Comparison of ENCODE assay signal across 2 fruit fly cellular contexts in the genomic region with DNA sequence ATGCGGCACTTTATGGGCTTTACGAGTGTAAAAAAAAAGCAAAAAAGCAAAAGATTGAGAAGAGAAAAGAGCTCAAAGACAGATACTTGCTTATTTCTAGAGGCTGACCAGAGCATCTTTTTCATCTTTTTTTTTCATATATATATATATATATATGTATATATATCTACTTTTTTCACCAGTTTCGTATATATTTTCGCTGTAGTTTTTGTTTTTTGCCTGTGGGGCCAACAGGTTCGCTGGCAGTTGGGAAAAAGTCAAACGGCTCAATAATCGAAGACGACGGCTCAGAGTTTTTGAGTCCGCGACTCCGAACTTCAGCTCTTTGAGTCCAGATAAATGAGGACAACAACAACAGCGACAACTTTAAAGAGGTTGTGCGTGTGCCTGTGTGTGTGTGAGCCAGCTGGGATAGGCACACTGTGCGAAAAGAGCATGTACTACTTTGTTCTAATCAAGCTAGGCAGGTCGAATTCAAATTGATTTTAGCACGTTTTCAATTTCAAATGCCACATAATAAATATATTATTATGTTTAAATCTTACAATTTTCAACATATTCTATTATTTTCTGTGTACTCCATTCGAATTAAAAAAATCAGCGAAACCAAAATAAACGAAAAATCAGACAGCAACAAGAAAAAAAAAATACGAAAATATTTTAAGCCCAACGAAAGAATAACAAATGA.
TF ChIP-seq lines count a peak whose summit lies in the region.

No protein-coding gene starts in this region.

TF ChIP-seq in whole organism, embryonic, 481 proteins besides CTCF, POLR2A, EP300 and RAD21 (continued from another document and continues in another):
- TF ChIP-seq CG12391 (tag; optimal IDR thresholded peaks at IDR 0.05; lab: Kevin White, UChicago) (peak; percentile 11), sisA (GFP tag; IDR thresholded peaks at IDR 0.05; lab: Robert Waterston, UW) (peak; percentile 57), CG14441 (GFP tag; IDR thresholded peaks at IDR 0.05; lab: Robert Waterston, UW) (peak; percentile 47; the same call in 1 of the 2 replicates), CG5245 (GFP tag; optimal IDR thresholded peaks at IDR 0.05; lab: Kevin White, UChicago) (no peak), CG5953 (GFP tag; IDR thresholded peaks at IDR 0.05; lab: Robert Waterston, UW) (0 out of 2 replicates have a peak, but pooled peaks have one; percentile 8), CG17328 (GFP tag; IDR thresholded peaks at IDR 0.05; lab: Robert Waterston, UW) (peak; percentile 36; the same call in 1 of the 2 replicates), CG13424 (tag; optimal IDR thresholded peaks at IDR 0.05; lab: Kevin White, UChicago) (peak; percentile 18), gem (tag; optimal IDR thresholded peaks at IDR 0.05; lab: Kevin White, UChicago) (peak; percentile 57), CG30403 (GFP tag; optimal IDR thresholded peaks at IDR 0.05; lab: Kevin White, UChicago) (peak; percentile 27), CG18262 (tag; optimal IDR thresholded peaks at IDR 0.05; lab: Kevin White, UChicago) (peak; percentile 10), bcd (GFP tag; optimal IDR thresholded peaks at IDR 0.05; lab: Kevin White, UChicago) (peak; percentile 3), prd (optimal IDR thresholded peaks at IDR 0.05; lab: Kevin White, UChicago) (no peak), prd (GFP tag; IDR thresholded peaks at IDR 0.05; lab: Robert Waterston, UW) (peak; percentile 54; the same call in 2 of the 3 replicates), aop (GFP tag; IDR thresholded peaks at IDR 0.05; lab: Robert Waterston, UW) (no peak), CG12071 (GFP tag; optimal IDR thresholded peaks at IDR 0.05; lab: Kevin White, UChicago) (no peak), phol (tag; optimal IDR thresholded peaks at IDR 0.05; lab: Kevin White, UChicago) (peak; percentile 36), Sox102F (GFP tag; optimal IDR thresholded peaks at IDR 0.05; lab: Kevin White, UChicago) (peak; percentile 52), ind (GFP tag; optimal IDR thresholded peaks at IDR 0.05; lab: Kevin White, UChicago) (peak; percentile 31), row (GFP tag; IDR thresholded peaks at IDR 0.05; lab: Robert Waterston, UW) (peak; percentile 56), CG15269 (tag; optimal IDR thresholded peaks at IDR 0.05; lab: Kevin White, UChicago) (peak; percentile 46), lbe (GFP tag; optimal IDR thresholded peaks at IDR 0.05; lab: Kevin White, UChicago) (peak; percentile 64), dmrt99B (tag; optimal IDR thresholded peaks at IDR 0.05; lab: Kevin White, UChicago) (peak; percentile 47), grau (tag; optimal IDR thresholded peaks at IDR 0.05; lab: Kevin White, UChicago) (peak; percentile 29), stwl (tag; optimal IDR thresholded peaks at IDR 0.05; lab: Kevin White, UChicago) (no peak), Drgx (GFP tag; IDR thresholded peaks at IDR 0.05; lab: Robert Waterston, UW) (peak; percentile 71), HHEX (GFP tag; optimal IDR thresholded peaks at IDR 0.05; lab: Kevin White, UChicago) (peak; percentile 18), Xbp1 (GFP tag; optimal IDR thresholded peaks at IDR 0.05; lab: Kevin White, UChicago) (peak; percentile 15), Oli (tag; optimal IDR thresholded peaks at IDR 0.05; lab: Kevin White, UChicago) (peak; percentile 35), cg (GFP tag; optimal IDR thresholded peaks at IDR 0.05; lab: Kevin White, UChicago) (no peak), Ets65A (GFP tag; lab: Kevin White, UChicago) (peak; percentile 38), croc (GFP tag; conservative IDR thresholded peaks at IDR 0.05; lab: Robert Waterston, UW) (0 out of 3 replicates have a peak, but pooled peaks have one; percentile 18), CG10979 (tag; optimal IDR thresholded peaks at IDR 0.05; lab: Kevin White, UChicago) (peak; percentile 34), dysf (GFP tag; IDR thresholded peaks at IDR 0.05; lab: Robert Waterston, UW) (peak; percentile 49; the same call in 2 of the 3 replicates), H2.0 (GFP tag; IDR thresholded peaks at IDR 0.05; lab: Robert Waterston, UW) (no peak), CG13287 (GFP tag; IDR thresholded peaks at IDR 0.05; lab: Robert Waterston, UW; ENCODE audit: partially characterized antibody) (no peak), hkb (optimal IDR thresholded peaks at IDR 0.05; lab: Kevin White, UChicago) (no peak), hkb (GFP tag; IDR thresholded peaks at IDR 0.05; lab: Robert Waterston, UW) (peak; percentile 57), vvl (GFP tag; IDR thresholded peaks at IDR 0.05; lab: Robert Waterston, UW) (peak; percentile 32; the same call in 1 of the 2 replicates), Aef1 (GFP tag; IDR thresholded peaks at IDR 0.05; lab: Robert Waterston, UW) (peak; percentile 41; the same call in 2 of the 3 replicates), nom (GFP tag; optimal IDR thresholded peaks at IDR 0.05; lab: Kevin White, UChicago) (peak; percentile 63), CG15073 (GFP tag; optimal IDR thresholded peaks at IDR 0.05; lab: Kevin White, UChicago) (no peak), ham (GFP tag; IDR thresholded peaks at IDR 0.05; lab: Robert Waterston, UW) (no peak), Hmr (GFP tag; optimal IDR thresholded peaks at IDR 0.05; lab: Kevin White, UChicago) (peak; percentile 28), CG12769 (tag; optimal IDR thresholded peaks at IDR 0.05; lab: Kevin White, UChicago) (peak; percentile 0), CG11456 (GFP tag; IDR thresholded peaks at IDR 0.05; lab: Robert Waterston, UW) (peak; percentile 45; the same call in 1 of the 3 replicates), Nf-YC (tag; optimal IDR thresholded peaks at IDR 0.05; lab: Kevin White, UChicago) (no peak), lmd (GFP tag; IDR thresholded peaks at IDR 0.05; lab: Robert Waterston, UW) (peak; percentile 27; the same call in 1 of the 2 replicates), Fer3 (tag; optimal IDR thresholded peaks at IDR 0.05; lab: Kevin White, UChicago) (peak; percentile 29), E2f2 (GFP tag; IDR thresholded peaks at IDR 0.05; lab: Robert Waterston, UW) (no peak), unpg (GFP tag; optimal IDR thresholded peaks at IDR 0.05; lab: Kevin White, UChicago) (peak; percentile 42), CG1647 (GFP tag; optimal IDR thresholded peaks at IDR 0.05; lab: Kevin White, UChicago) (no peak), CG33557 (GFP tag; optimal IDR thresholded peaks at IDR 0.05; lab: Kevin White, UChicago) (no peak), CG3838 (GFP tag; optimal IDR thresholded peaks at IDR 0.05; lab: Kevin White, UChicago) (no peak), CG11504 (tag; optimal IDR thresholded peaks at IDR 0.05; lab: Kevin White, UChicago) (peak; percentile 38), CG31441 (GFP tag; IDR thresholded peaks at IDR 0.05; lab: Robert Waterston, UW) (0 out of 2 replicates have a peak, but pooled peaks have one; percentile 20), CG7839 (tag; optimal IDR thresholded peaks at IDR 0.05; lab: Kevin White, UChicago) (peak; percentile 48), CG17385 (GFP tag; optimal IDR thresholded peaks at IDR 0.05; lab: Kevin White, UChicago) (peak; percentile 35), CG4424 (GFP tag; optimal IDR thresholded peaks at IDR 0.05; lab: Kevin White, UChicago) (peak; percentile 7), CG32532 (GFP tag; IDR thresholded peaks at IDR 0.05; lab: Robert Waterston, UW) (peak; percentile 56), nmo (GFP tag; optimal IDR thresholded peaks at IDR 0.05; lab: Kevin White, UChicago) (peak; percentile 22)

TF ChIP-seq in whole organism, prepupa, 60 proteins besides CTCF, POLR2A, EP300 and RAD21 (continued from another document):
- TF ChIP-seq cyc (GFP tag; optimal IDR thresholded peaks at IDR 0.05; lab: Kevin White, UChicago) = peak; percentile 77
- peak; percentile 92 for TF ChIP-seq CG6163 (GFP tag; IDR thresholded peaks at IDR 0.05; lab: Robert Waterston, UW)
- peak; percentile 60 for TF ChIP-seq Hr39 (GFP tag; optimal IDR thresholded peaks at IDR 0.05; lab: Kevin White, UChicago)
- peak; percentile 86 for TF ChIP-seq Met (GFP tag; optimal IDR thresholded peaks at IDR 0.05; lab: Kevin White, UChicago)
- peak; percentile 39 for TF ChIP-seq Ets21C (GFP tag; optimal IDR thresholded peaks at IDR 0.05; lab: Kevin White, UChicago)
- TF ChIP-seq esn (GFP tag; optimal IDR thresholded peaks at IDR 0.05; lab: Kevin White, UChicago) = peak; percentile 88
- peak; percentile 62 for TF ChIP-seq CG4318 (GFP tag; optimal IDR thresholded peaks at IDR 0.05; lab: Kevin White, UChicago)
- peak; percentile 63 for TF ChIP-seq spab (GFP tag; optimal IDR thresholded peaks at IDR 0.05; lab: Kevin White, UChicago)
- peak; percentile 63 for TF ChIP-seq Sox14 (GFP tag; optimal IDR thresholded peaks at IDR 0.05; lab: Kevin White, UChicago)
- peak; percentile 76 for TF ChIP-seq CG3032 (tag; optimal IDR thresholded peaks at IDR 0.05; lab: Kevin White, UChicago)
- TF ChIP-seq pdm3 (GFP tag; optimal IDR thresholded peaks at IDR 0.05; lab: Kevin White, UChicago) = peak; percentile 77
- TF ChIP-seq CG1621 (tag; optimal IDR thresholded peaks at IDR 0.05; lab: Kevin White, UChicago) = peak; percentile 72
- TF ChIP-seq CG6276 (GFP tag; optimal IDR thresholded peaks at IDR 0.05; lab: Kevin White, UChicago) = peak; percentile 77
- TF ChIP-seq CG11762 (GFP tag; optimal IDR thresholded peaks at IDR 0.05; lab: Kevin White, UChicago; ENCODE audit: insufficient read depth) = peak; percentile 76
- peak; percentile 31 to 72 for TF ChIP-seq ss (GFP tag; optimal IDR thresholded peaks at IDR 0.05; lab: Kevin White, UChicago)
- peak; percentile 78 for TF ChIP-seq Smox (GFP tag; optimal IDR thresholded peaks at IDR 0.05; lab: Kevin White, UChicago)
- no peak for TF ChIP-seq fkh (GFP tag; optimal IDR thresholded peaks at IDR 0.05; lab: Kevin White, UChicago)
- peak; percentile 69 for TF ChIP-seq CG11902 (GFP tag; optimal IDR thresholded peaks at IDR 0.05; lab: Kevin White, UChicago)
- peak; percentile 75 for TF ChIP-seq CG6808 (GFP tag; optimal IDR thresholded peaks at IDR 0.05; lab: Kevin White, UChicago)
- peak; percentile 32; the same call in 1 of the 2 replicates for TF ChIP-seq CG11294 (GFP tag; IDR thresholded peaks at IDR 0.05; lab: Robert Waterston, UW)
- TF ChIP-seq Sox15 (GFP tag; optimal IDR thresholded peaks at IDR 0.05; lab: Kevin White, UChicago) = peak; percentile 73
- peak; percentile 66 for TF ChIP-seq CG31627 (GFP tag; optimal IDR thresholded peaks at IDR 0.05; lab: Kevin White, UChicago)
- peak; percentile 44; the same call in 1 of the 2 replicates for TF ChIP-seq Gug (GFP tag; IDR thresholded peaks at IDR 0.05; lab: Robert Waterston, UW)
- peak; percentile 69 for TF ChIP-seq fd59A (GFP tag; optimal IDR thresholded peaks at IDR 0.05; lab: Kevin White, UChicago)
- TF ChIP-seq CG10631 (GFP tag; optimal IDR thresholded peaks at IDR 0.05; lab: Kevin White, UChicago) = peak; percentile 84
- TF ChIP-seq Hr38 (GFP tag; optimal IDR thresholded peaks at IDR 0.05; lab: Kevin White, UChicago) = no peak
- TF ChIP-seq CG34406 (GFP tag; optimal IDR thresholded peaks at IDR 0.05; lab: Kevin White, UChicago) = peak; percentile 85
- peak; percentile 59 for TF ChIP-seq dsx (GFP tag; optimal IDR thresholded peaks at IDR 0.05; lab: Kevin White, UChicago; ENCODE audit: poor library complexity, severe bottlenecking)
- TF ChIP-seq acj6 (GFP tag; optimal IDR thresholded peaks at IDR 0.05; lab: Kevin White, UChicago) = peak; percentile 82
- TF ChIP-seq CG16779 (tag; optimal IDR thresholded peaks at IDR 0.05; lab: Kevin White, UChicago) = no peak
- TF ChIP-seq net (GFP tag; optimal IDR thresholded peaks at IDR 0.05; lab: Kevin White, UChicago) = peak; percentile 84
- TF ChIP-seq Sox102F (GFP tag; optimal IDR thresholded peaks at IDR 0.05; lab: Kevin White, UChicago) = peak; percentile 80
- peak; percentile 73 for TF ChIP-seq CG8319 (GFP tag; optimal IDR thresholded peaks at IDR 0.05; lab: Kevin White, UChicago)
- TF ChIP-seq CG32006 (GFP tag; optimal IDR thresholded peaks at IDR 0.05; lab: Kevin White, UChicago) = peak; percentile 73
- peak; percentile 85 for TF ChIP-seq eg (GFP tag; IDR thresholded peaks at IDR 0.05; lab: Robert Waterston, UW)
- peak; percentile 67 for TF ChIP-seq vri (GFP tag; optimal IDR thresholded peaks at IDR 0.05; lab: Kevin White, UChicago)
- TF ChIP-seq CG6854 (GFP tag; optimal IDR thresholded peaks at IDR 0.05; lab: Kevin White, UChicago) = peak; percentile 75
- TF ChIP-seq Eip75B (GFP tag; optimal IDR thresholded peaks at IDR 0.05; lab: Kevin White, UChicago) = peak; percentile 72
- peak; percentile 56 for TF ChIP-seq Blimp-1 (GFP tag; optimal IDR thresholded peaks at IDR 0.05; lab: Kevin White, UChicago)
